Worm (Caenorhabditis elegans) whole organism, late embryonic: ENCODE measurements around the gene F26A1.8.

Source experiments
- F13H6.1 ChIP-seq: sonication (generic microtip); optimal IDR thresholded peaks from 2 replicates; lab custom pipeline; 2016; ENCODE audit warnings: missing genetic modification characterization, missing compliant biosample characterization
- K02D7.2 ChIP-seq: sonication (generic microtip); optimal IDR thresholded peaks from 2 replicates; lab custom pipeline; 2017; ENCODE audit warnings: mild to moderate bottlenecking, missing genetic modification characterization, missing compliant biosample characterization
- ama-1 ChIP-seq: fragments of 150-350 bp; optimal IDR thresholded peaks from 2 replicates; lab custom pipeline; 2014
- ceh-31 ChIP-seq: sonication (generic microtip); optimal IDR thresholded peaks from 2 replicates; lab custom pipeline; 2016; ENCODE audit warnings: missing genetic modification characterization, missing compliant biosample characterization
- fax-1 ChIP-seq: sonication (generic microtip); optimal IDR thresholded peaks from 2 replicates; lab custom pipeline; 2016; ENCODE audit warnings: missing genotype, missing genetic modification characterization, missing compliant biosample characterization
- hlh-6 ChIP-seq: sonication (generic microtip); optimal IDR thresholded peaks from 2 replicates; lab custom pipeline; 2016; ENCODE audit warnings: missing genotype, missing genetic modification characterization, missing compliant biosample characterization
- lim-6 ChIP-seq: sonication (generic microtip); optimal IDR thresholded peaks from 2 replicates; lab custom pipeline; 2016; ENCODE audit warnings: missing genetic modification characterization, missing compliant biosample characterization
- lin-11 ChIP-seq: fragments of 200-800 bp; sonication (Bioruptor generic); optimal IDR thresholded peaks from 2 replicates; lab custom pipeline; 2018; ENCODE audit warnings: mild to moderate bottlenecking, missing genetic modification characterization, missing compliant biosample characterization
- mec-3 ChIP-seq: sonication (generic microtip); optimal IDR thresholded peaks from 2 replicates; lab custom pipeline; 2016; ENCODE audit warnings: borderline replicate concordance, missing genetic modification characterization, missing compliant biosample characterization
- nhr-11 ChIP-seq: fragments of 150-350 bp; optimal IDR thresholded peaks from 2 replicates; lab custom pipeline; 2014; ENCODE audit warnings: missing biosample characterization, missing genetic modification characterization
- npax-4 ChIP-seq: sonication (generic microtip); optimal IDR thresholded peaks from 2 replicates; lab custom pipeline; 2016; ENCODE audit warnings: missing genetic modification characterization, missing compliant biosample characterization
- pqm-1 ChIP-seq: sonication (generic microtip); optimal IDR thresholded peaks from 2 replicates; lab custom pipeline; 2016; ENCODE audit warnings: missing genetic modification characterization, missing compliant biosample characterization
- pros-1 ChIP-seq: fragments of 150-350 bp; optimal IDR thresholded peaks from 2 replicates; lab custom pipeline; 2014; ENCODE audit warnings: missing biosample characterization, missing genetic modification reagents, missing genetic modification characterization
- sox-4 ChIP-seq: sonication (generic microtip); optimal IDR thresholded peaks from 2 replicates; lab custom pipeline; 2017; ENCODE audit warnings: mild to moderate bottlenecking, missing genetic modification characterization, inconsistent platforms, missing compliant biosample characterization

ce11 chrIII:4796039-4796438 lies 26.0 kb downstream of the F26A1.8 start:
- TF ChIP-seq lim-6 (tag; lab: Kevin White, UChicago) (no peak), fax-1 (tag; lab: Kevin White, UChicago) (no peak), ama-1 (no peak), ceh-31 (tag; lab: Kevin White, UChicago) (peak; percentile 26), F13H6.1 (no peak), nhr-11 (tag; lab: Kevin White, UChicago) (no peak), pros-1 (tag; lab: Kevin White, UChicago) (no peak), K02D7.2 (tag; lab: Kevin White, UChicago) (no peak), hlh-6 (no peak), pqm-1 (tag; lab: Kevin White, UChicago) (no peak), lin-11 (tag; lab: Kevin White, UChicago) (no peak), sox-4 (tag; lab: Kevin White, UChicago) (no peak), mec-3 (tag; lab: Kevin White, UChicago) (no peak), npax-4 (tag; lab: Kevin White, UChicago) (no peak)
